Fruit fly (Drosophila melanogaster) whole organism, embryonic: ENCODE data around the gene nmdyn-D6.

Experiments
- C15 ChIP-seq: fragments of 200-800 bp; sonication (Bioruptor generic); IDR thresholded peaks from 3 replicates; pipeline ENCODE4 v1.3.6; 2022; ENCODE audit warnings: missing biosample characterization, missing genetic modification characterization
- CG10654 ChIP-seq: fragments of 200-800 bp; sonication (Bioruptor generic); optimal IDR thresholded peaks from 2 replicates; lab custom pipeline; 2016; ENCODE audit warnings: missing biosample characterization, missing genetic modification characterization
- CG11695 ChIP-seq: fragments of 200-800 bp; sonication (Bioruptor generic); IDR thresholded peaks from 3 replicates; pipeline ENCODE4 v1.3.6; 2022; ENCODE audit warnings: missing biosample characterization, missing genetic modification characterization
- CG12659 ChIP-seq: fragments of 200-800 bp; sonication (Bioruptor generic); optimal IDR thresholded peaks from 3 replicates; lab custom pipeline; 2017; ENCODE audit warnings: mild to moderate bottlenecking, missing biosample characterization, missing genetic modification reagents, missing genetic modification characterization
- CG14441 ChIP-seq: fragments of 200-800 bp; sonication (Bioruptor generic); IDR thresholded peaks from 2 replicates; pipeline ENCODE4 v1.3.6; 2022; ENCODE audit warnings: missing biosample characterization, missing genetic modification characterization
- CG14860 ChIP-seq: fragments of 200-800 bp; sonication (Bioruptor generic); IDR thresholded peaks from 3 replicates; pipeline ENCODE4 v1.3.6; 2022; ENCODE audit warnings: missing biosample characterization, missing genetic modification characterization; ENCODE audit not compliant: partially characterized antibody
- CG17568 ChIP-seq: fragments of 200-800 bp; sonication (Bioruptor generic); optimal IDR thresholded peaks from 2 replicates; lab custom pipeline; 2018; ENCODE audit warnings: missing biosample characterization, mild to moderate bottlenecking, missing genetic modification characterization, moderate library complexity
- CG2129 ChIP-seq: fragments of 200-800 bp; sonication (Bioruptor generic); IDR thresholded peaks from 2 replicates; pipeline ENCODE4 v1.3.6; 2022; ENCODE audit warnings: missing biosample characterization, missing genetic modification characterization; ENCODE audit not compliant: partially characterized antibody
- CG42726 ChIP-seq: fragments of 200-800 bp; sonication (Bioruptor generic); IDR thresholded peaks from 2 replicates; pipeline ENCODE4 v1.3.6; 2022; ENCODE audit warnings: missing biosample characterization, missing genetic modification characterization; ENCODE audit not compliant: partially characterized antibody
- CG5180 ChIP-seq: fragments of 200-800 bp; sonication (Bioruptor generic); optimal IDR thresholded peaks from 3 replicates; lab custom pipeline; 2017; ENCODE audit warnings: missing biosample characterization, missing genetic modification characterization, mild to moderate bottlenecking, moderate library complexity, missing genetic modification reagents
- CG6765 ChIP-seq: fragments of 200-800 bp; sonication (Bioruptor generic); optimal IDR thresholded peaks from 3 replicates; lab custom pipeline; 2017; ENCODE audit warnings: missing biosample characterization, mild to moderate bottlenecking, missing genetic modification characterization
- CG6854 ChIP-seq: fragments of 200-800 bp; sonication (Bioruptor generic); optimal IDR thresholded peaks from 3 replicates; lab custom pipeline; 2017; ENCODE audit warnings: missing biosample characterization, mild to moderate bottlenecking, missing genetic modification characterization
- CG7839 ChIP-seq: fragments of 200-800 bp; sonication (Bioruptor generic); optimal IDR thresholded peaks from 3 replicates; lab custom pipeline; 2018; ENCODE audit warnings: missing biosample characterization, mild to moderate bottlenecking, missing genetic modification characterization, moderate library complexity
- CG7928 ChIP-seq: fragments of 200-800 bp; sonication (Bioruptor generic); optimal IDR thresholded peaks from 2 replicates; lab custom pipeline; 2017; ENCODE audit warnings: missing biosample characterization, mild to moderate bottlenecking, missing genetic modification characterization
- CG8924 ChIP-seq: fragments of 200-800 bp; optimal IDR thresholded peaks from 3 replicates; lab custom pipeline; 2019; ENCODE audit warnings: missing biosample characterization, mild to moderate bottlenecking, missing genetic modification characterization, moderate library complexity
- CkIIα-i1 ChIP-seq: fragments of 200-800 bp; sonication (Bioruptor generic); IDR thresholded peaks from 2 replicates; pipeline ENCODE4 v1.3.6; 2022; ENCODE audit warnings: missing biosample characterization, missing genetic modification characterization
- Dip3 ChIP-seq: fragments of 200-800 bp; sonication (Bioruptor generic); optimal IDR thresholded peaks from 3 replicates; lab custom pipeline; 2016; ENCODE audit warnings: missing biosample characterization, missing genetic modification characterization
- Doc2 ChIP-seq: fragments of 200-800 bp; sonication (Bioruptor generic); IDR thresholded peaks from 2 replicates; pipeline ENCODE4 v1.3.6; 2022; ENCODE audit warnings: missing biosample characterization, missing genetic modification characterization
- Ets97D ChIP-seq: fragments of 200-800 bp; sonication (Bioruptor generic); optimal IDR thresholded peaks from 3 replicates; lab custom pipeline; 2016; ENCODE audit warnings: missing biosample characterization, missing genetic modification characterization
- H15 ChIP-seq: fragments of 200-800 bp; sonication (Bioruptor generic); IDR thresholded peaks from 3 replicates; pipeline ENCODE4 v1.3.6; 2022; ENCODE audit warnings: missing biosample characterization, missing genetic modification characterization
- Kr ChIP-seq: fragments of 200-800 bp; sonication (Bioruptor generic); optimal IDR thresholded peaks from 2 replicates; lab custom pipeline; 2017; ENCODE audit warnings: missing biosample characterization, mild to moderate bottlenecking, missing genetic modification characterization
- Med ChIP-seq: fragments of 200-800 bp; sonication (Bioruptor generic); peaks from one replicate; lab custom pipeline; 2016; ENCODE audit warnings: missing biosample characterization, missing genetic modification characterization, mild to moderate bottlenecking, inconsistent platforms, moderate library complexity
- Nf-YA ChIP-seq: fragments of 200-800 bp; sonication (Bioruptor generic); IDR thresholded peaks from 2 replicates; pipeline ENCODE4 v1.3.6; 2022; ENCODE audit warnings: missing biosample characterization, missing genetic modification characterization
- Nf-YC ChIP-seq: fragments of 200-800 bp; optimal IDR thresholded peaks from 3 replicates; lab custom pipeline; 2019; ENCODE audit warnings: missing biosample characterization, mild to moderate bottlenecking, missing genetic modification characterization, moderate library complexity
- NfI ChIP-seq: fragments of 200-800 bp; sonication (Bioruptor generic); optimal IDR thresholded peaks from 3 replicates; lab custom pipeline; 2018; ENCODE audit warnings: missing biosample characterization, mild to moderate bottlenecking, missing genetic modification characterization, moderate library complexity
- Poxn ChIP-seq: fragments of 200-800 bp; sonication (Bioruptor generic); IDR thresholded peaks from 2 replicates; pipeline ENCODE4 v1.3.6; 2022; ENCODE audit warnings: missing biosample characterization, missing genetic modification characterization
- Sox100B ChIP-seq: fragments of 200-800 bp; sonication (Bioruptor generic); optimal IDR thresholded peaks from 3 replicates; lab custom pipeline; 2018; ENCODE audit warnings: missing biosample characterization, mild to moderate bottlenecking, missing genetic modification characterization
- Ssrp ChIP-seq: fragments of 200-800 bp; sonication (Bioruptor generic); optimal IDR thresholded peaks from 2 replicates; lab custom pipeline; 2018; ENCODE audit warnings: missing biosample characterization, mild to moderate bottlenecking, missing genetic modification characterization, moderate library complexity
- TFAM ChIP-seq: fragments of 200-800 bp; sonication (Bioruptor generic); optimal IDR thresholded peaks from 2 replicates; lab custom pipeline; 2017; ENCODE audit warnings: missing biosample characterization, missing genetic modification characterization, inconsistent platforms
- ac ChIP-seq: fragments of 200-800 bp; sonication (Bioruptor generic); optimal IDR thresholded peaks from 3 replicates; lab custom pipeline; 2017; ENCODE audit warnings: missing biosample characterization, mild to moderate bottlenecking, missing genetic modification characterization
- cato ChIP-seq: fragments of 200-800 bp; sonication (Bioruptor generic); optimal IDR thresholded peaks from 2 replicates; lab custom pipeline; 2016; ENCODE audit warnings: missing biosample characterization, missing genetic modification characterization, borderline replicate concordance
- caup ChIP-seq: fragments of 200-800 bp; sonication (Bioruptor generic); optimal IDR thresholded peaks from 3 replicates; lab custom pipeline; 2017; ENCODE audit warnings: missing biosample characterization, mild to moderate bottlenecking, missing genetic modification characterization, moderate library complexity; ENCODE audit not compliant: severe bottlenecking
- cg ChIP-seq: fragments of 200-800 bp; sonication (Bioruptor generic); optimal IDR thresholded peaks from 3 replicates; lab custom pipeline; 2019; ENCODE audit warnings: missing biosample characterization, mild to moderate bottlenecking, missing genetic modification characterization, moderate library complexity
- dati ChIP-seq: fragments of 200-800 bp; sonication (Bioruptor generic); IDR thresholded peaks from 2 replicates; pipeline ENCODE4 v1.3.6; 2022; ENCODE audit warnings: missing biosample characterization, missing genetic modification characterization
- dimm ChIP-seq: fragments of 200-800 bp; sonication (Bioruptor generic); IDR thresholded peaks from 2 replicates; pipeline ENCODE4 v1.3.6; 2022; ENCODE audit warnings: missing biosample characterization, missing genetic modification characterization
- disco-r ChIP-seq: fragments of 200-800 bp; sonication (Bioruptor generic); optimal IDR thresholded peaks from 2 replicates; lab custom pipeline; 2016; ENCODE audit warnings: missing biosample characterization, missing genetic modification characterization
- ewg ChIP-seq: fragments of 200-800 bp; sonication (Bioruptor generic); optimal IDR thresholded peaks from 3 replicates; lab custom pipeline; 2017; ENCODE audit warnings: mild to moderate bottlenecking, missing biosample characterization, missing genetic modification reagents, missing genetic modification characterization
- exex ChIP-seq: fragments of 200-800 bp; sonication (Bioruptor generic); optimal IDR thresholded peaks from 4 replicates; lab custom pipeline; 2018; ENCODE audit warnings: missing biosample characterization, mild to moderate bottlenecking, missing genetic modification characterization, moderate library complexity
- inv ChIP-seq: fragments of 200-800 bp; sonication (Bioruptor generic); IDR thresholded peaks from 2 replicates; pipeline ENCODE4 v1.3.6; 2022; ENCODE audit warnings: missing biosample characterization, missing genetic modification characterization; ENCODE audit not compliant: partially characterized antibody
- jing ChIP-seq: fragments of 200-800 bp; sonication (Bioruptor generic); optimal IDR thresholded peaks from 2 replicates; lab custom pipeline; 2018; ENCODE audit warnings: missing biosample characterization, mild to moderate bottlenecking, missing genetic modification characterization
- lilli ChIP-seq: fragments of 200-800 bp; sonication (Bioruptor generic); optimal IDR thresholded peaks from 3 replicates; lab custom pipeline; 2016; ENCODE audit warnings: missing biosample characterization, missing genetic modification characterization
- lov ChIP-seq, 2 experiments: fragments of 200-800 bp in 1 of 2; fragments of >200 bp in 1 of 2; sonication (Bioruptor generic) in 1 of 2; IDR thresholded peaks in 1 of 2; optimal IDR thresholded peaks in 1 of 2; 2 replicates in 1 of 2; 3 replicates in 1 of 2; pipeline versions ENCODE4 v1.3.6 to Lab custom; 2017 to 2022; ENCODE audit warnings: missing biosample characterization in 1 of 2, missing genetic modification characterization in 1 of 2
- nerfin-1 ChIP-seq: fragments of 200-800 bp; sonication (Bioruptor generic); optimal IDR thresholded peaks from 3 replicates; lab custom pipeline; 2019; ENCODE audit warnings: missing biosample characterization, mild to moderate bottlenecking, missing genetic modification characterization, moderate library complexity
- oc ChIP-seq: fragments of 200-800 bp; sonication (Bioruptor generic); optimal IDR thresholded peaks from 2 replicates; lab custom pipeline; 2018; ENCODE audit warnings: missing biosample characterization, mild to moderate bottlenecking, missing genetic modification characterization, moderate library complexity
- pros ChIP-seq: fragments of 200-800 bp; sonication (Bioruptor generic); optimal IDR thresholded peaks from 3 replicates; lab custom pipeline; 2019; ENCODE audit warnings: missing biosample characterization, mild to moderate bottlenecking, missing genetic modification characterization, moderate library complexity
- ro ChIP-seq: fragments of 200-800 bp; sonication (Bioruptor generic); IDR thresholded peaks from 2 replicates; pipeline ENCODE4 v1.3.6; 2022; ENCODE audit warnings: missing biosample characterization, missing genetic modification characterization
- sens-2 ChIP-seq: fragments of 200-800 bp; sonication (Bioruptor generic); IDR thresholded peaks from 2 replicates; pipeline ENCODE4 v1.3.6; 2022; ENCODE audit warnings: missing biosample characterization, missing genetic modification characterization
- tin ChIP-seq: fragments of 200-800 bp; sonication (Bioruptor generic); optimal IDR thresholded peaks from 3 replicates; lab custom pipeline; 2016; ENCODE audit warnings: missing biosample characterization, missing genetic modification characterization
- tna ChIP-seq: fragments of 200-800 bp; sonication (Bioruptor generic); IDR thresholded peaks from 2 replicates; pipeline ENCODE4 v1.3.6; 2022; ENCODE audit warnings: missing biosample characterization, missing genetic modification characterization; ENCODE audit not compliant: partially characterized antibody

Gene nmdyn-D6

dm6 chrX:14580359-14580961, 3.0 kb upstream of the nmdyn-D6 start, which contains the start of gene CG14414:
Gene CG14414, plus strand, starts transcription at chrX:14580600.
- no peak for TF ChIP-seq nerfin-1 (tag; lab: Kevin White, UChicago)
- no peak for TF ChIP-seq Dip3 (GFP tag; lab: Kevin White, UChicago)
- no peak for TF ChIP-seq CG6854 (GFP tag; lab: Kevin White, UChicago)
- no peak for TF ChIP-seq CG14441 (GFP tag; lab: Robert Waterston, UW)
- TF ChIP-seq CG42726 (GFP tag; lab: Robert Waterston, UW): peak; percentile 94
- TF ChIP-seq Med (GFP tag; lab: Kevin White, UChicago): peak; percentile 93
- TF ChIP-seq TFAM (GFP tag; lab: Kevin White, UChicago): no peak
- no peak for TF ChIP-seq Ssrp
- TF ChIP-seq caup (GFP tag; lab: Kevin White, UChicago): no peak
- TF ChIP-seq tna (GFP tag; lab: Robert Waterston, UW): peak; percentile 73
- TF ChIP-seq CG8924 (tag; lab: Kevin White, UChicago): no peak
- TF ChIP-seq cato (GFP tag; lab: Kevin White, UChicago): no peak
- TF ChIP-seq exex: no peak
- peak; percentile 70 for TF ChIP-seq CG14860 (GFP tag; lab: Robert Waterston, UW)
- TF ChIP-seq ro (GFP tag; lab: Robert Waterston, UW): no peak
- TF ChIP-seq disco-r (GFP tag; lab: Kevin White, UChicago): no peak
- no peak for TF ChIP-seq jing (GFP tag; lab: Kevin White, UChicago)
- no peak for TF ChIP-seq CG7839 (tag; lab: Kevin White, UChicago)
- TF ChIP-seq CG12659: peak; percentile 27
- TF ChIP-seq CG6765: no peak
- no peak for TF ChIP-seq cg (GFP tag; lab: Kevin White, UChicago)
- no peak for TF ChIP-seq NfI (GFP tag; lab: Kevin White, UChicago)
- no peak for TF ChIP-seq lov (optimal IDR thresholded peaks at IDR 0.05; lab: Kevin White, UChicago)
- no peak for TF ChIP-seq lov (GFP tag; IDR thresholded peaks at IDR 0.05; lab: Robert Waterston, UW)
- TF ChIP-seq sens-2 (GFP tag; lab: Robert Waterston, UW): no peak
- no peak for TF ChIP-seq CkIIα-i1
- peak; percentile 72 for TF ChIP-seq Ets97D (GFP tag; lab: Kevin White, UChicago)
- TF ChIP-seq dati: no peak
- TF ChIP-seq CG5180 (GFP tag; lab: Kevin White, UChicago): no peak
- TF ChIP-seq H15 (GFP tag; lab: Robert Waterston, UW): no peak
- no peak for TF ChIP-seq ac (GFP tag; lab: Kevin White, UChicago)
- TF ChIP-seq Kr: no peak
- TF ChIP-seq CG7928 (GFP tag; lab: Kevin White, UChicago): no peak
- TF ChIP-seq Nf-YA: no peak
- no peak for TF ChIP-seq pros (GFP tag; lab: Kevin White, UChicago)
- TF ChIP-seq Nf-YC (tag; lab: Kevin White, UChicago): no peak
- TF ChIP-seq ewg: no peak
- TF ChIP-seq tin (GFP tag; lab: Kevin White, UChicago): no peak
- no peak for TF ChIP-seq CG17568 (GFP tag; lab: Kevin White, UChicago)
- TF ChIP-seq oc (tag; lab: Kevin White, UChicago): no peak
- TF ChIP-seq Doc2 (GFP tag; lab: Robert Waterston, UW): no peak
- no peak for TF ChIP-seq C15 (GFP tag; lab: Robert Waterston, UW)
- TF ChIP-seq dimm (GFP tag; lab: Robert Waterston, UW): no peak
- no peak for TF ChIP-seq Sox100B
- peak; percentile 61; the same call in 1 of the 2 replicates for TF ChIP-seq CG2129 (GFP tag; lab: Robert Waterston, UW)
- no peak for TF ChIP-seq Poxn (GFP tag; lab: Robert Waterston, UW)
- no peak for TF ChIP-seq CG10654
- 0 out of 3 replicates have a peak, but pooled peaks have one; percentile 26 for TF ChIP-seq CG11695 (GFP tag; lab: Robert Waterston, UW)
- TF ChIP-seq inv (GFP tag; lab: Robert Waterston, UW): peak; percentile 83
- peak; percentile 43 for TF ChIP-seq lilli (GFP tag; lab: Kevin White, UChicago)
